Worm (Caenorhabditis elegans): Measurements from ENCODE around the gene eftu-2.

ce11 chrIII:5988991-5989726, 20.2 kb upstream of the eftu-2 start:
- TF ChIP-seq ama-1 (optimal IDR thresholded peaks at IDR 0.05) (no peak), F13C5.2 (tag; optimal IDR thresholded peaks at IDR 0.05) (no peak), scrt-1 (GFP tag; IDR thresholded peaks at IDR 0.05) (no peak), flt-1 (GFP tag; IDR thresholded peaks at IDR 0.05) (no peak), ceh-13 (GFP tag; optimal IDR thresholded peaks at IDR 0.05) (no peak), ceh-36 (tag; optimal IDR thresholded peaks at IDR 0.05) (no peak), hmg-4 (GFP tag; optimal IDR thresholded peaks at IDR 0.05) (no peak), ets-7 (tag; optimal IDR thresholded peaks at IDR 0.05) (no peak), tbx-11 (GFP tag; IDR thresholded peaks at IDR 0.05) (no peak)
